Fruit fly (Drosophila melanogaster) whole organism, embryonic: ENCODE data around the gene dyl.

Experiments
- Atf6 ChIP-seq: fragments of 200-800 bp; sonication (Bioruptor generic); IDR thresholded peaks from 2 replicates; pipeline ENCODE4 v1.3.6; 2022; ENCODE audit warnings: missing biosample characterization, missing genetic modification characterization
- CG10267 ChIP-seq: fragments of 200-800 bp; sonication (Bioruptor generic); optimal IDR thresholded peaks from 2 replicates; lab custom pipeline; 2018; ENCODE audit warnings: missing biosample characterization, mild to moderate bottlenecking, missing genetic modification characterization, moderate library complexity
- CG10462 ChIP-seq: fragments of 200-800 bp; sonication (Bioruptor generic); optimal IDR thresholded peaks from 2 replicates; lab custom pipeline; 2016; ENCODE audit warnings: missing biosample characterization, missing genetic modification characterization
- CG12155 ChIP-seq: fragments of 200-800 bp; sonication (Bioruptor generic); optimal IDR thresholded peaks from 3 replicates; lab custom pipeline; 2016; ENCODE audit warnings: missing biosample characterization, missing genetic modification characterization
- CG17802 ChIP-seq: fragments of 200-800 bp; sonication (Bioruptor generic); optimal IDR thresholded peaks from 2 replicates; lab custom pipeline; 2018; ENCODE audit warnings: missing biosample characterization, mild to moderate bottlenecking, missing genetic modification characterization, moderate library complexity
- CG17829 ChIP-seq: fragments of 200-800 bp; optimal IDR thresholded peaks from 2 replicates; lab custom pipeline; 2019; ENCODE audit warnings: missing biosample characterization, mild to moderate bottlenecking, missing genetic modification characterization, moderate library complexity
- CG30020 ChIP-seq: fragments of 200-800 bp; optimal IDR thresholded peaks from 2 replicates; lab custom pipeline; 2019; ENCODE audit warnings: missing biosample characterization, mild to moderate bottlenecking, missing genetic modification characterization, moderate library complexity
- CG32767 ChIP-seq: fragments of 200-800 bp; sonication (Bioruptor generic); IDR thresholded peaks from 2 replicates; pipeline ENCODE4 v1.3.6; 2022; ENCODE audit warnings: missing biosample characterization, missing genetic modification characterization
- CG34224 ChIP-seq: fragments of 200-800 bp; sonication (Bioruptor generic); IDR thresholded peaks from 3 replicates; pipeline ENCODE4 v1.3.6; 2022; ENCODE audit warnings: missing biosample characterization, missing genetic modification characterization; ENCODE audit not compliant: partially characterized antibody
- CG34422 ChIP-seq: fragments of 200-800 bp; sonication (Bioruptor generic); IDR thresholded peaks from 3 replicates; pipeline ENCODE4 v1.3.6; 2022; ENCODE audit warnings: missing biosample characterization, missing genetic modification characterization
- CG4617 ChIP-seq: fragments of 200-800 bp; sonication (Bioruptor generic); optimal IDR thresholded peaks from 3 replicates; lab custom pipeline; 2016; ENCODE audit warnings: missing biosample characterization, missing genetic modification characterization, borderline replicate concordance
- CG4707 ChIP-seq: fragments of 200-800 bp; sonication (Bioruptor generic); optimal IDR thresholded peaks from 2 replicates; lab custom pipeline; 2018; ENCODE audit warnings: missing biosample characterization, mild to moderate bottlenecking, missing genetic modification characterization, moderate library complexity
- CG6791 ChIP-seq: fragments of 200-800 bp; sonication (Bioruptor generic); IDR thresholded peaks from 3 replicates; pipeline ENCODE4 v1.3.6; 2022; ENCODE audit warnings: missing biosample characterization, missing genetic modification characterization; ENCODE audit not compliant: partially characterized antibody
- CHES-1-like ChIP-seq: fragments of 200-800 bp; sonication (Bioruptor generic); optimal IDR thresholded peaks from 2 replicates; lab custom pipeline; 2016; ENCODE audit warnings: missing biosample characterization, missing genetic modification characterization
- CkIIα-i1 ChIP-seq: fragments of 200-800 bp; sonication (Bioruptor generic); IDR thresholded peaks from 2 replicates; pipeline ENCODE4 v1.3.6; 2022; ENCODE audit warnings: missing biosample characterization, missing genetic modification characterization
- Deaf1 ChIP-seq: fragments of 200-800 bp; optimal IDR thresholded peaks from 3 replicates; lab custom pipeline; 2019; ENCODE audit warnings: missing biosample characterization, mild to moderate bottlenecking, missing genetic modification characterization, moderate library complexity
- Dll ChIP-seq: fragments of 200-800 bp; sonication (Bioruptor generic); IDR thresholded peaks from 4 replicates; pipeline ENCODE4 v1.3.6; 2022; ENCODE audit warnings: missing biosample characterization, missing genetic modification characterization; ENCODE audit not compliant: partially characterized antibody
- Dp ChIP-seq: fragments of 200-800 bp; sonication (Bioruptor generic); optimal IDR thresholded peaks from 2 replicates; lab custom pipeline; 2018; ENCODE audit warnings: missing biosample characterization, mild to moderate bottlenecking, missing genetic modification characterization, moderate library complexity
- Dref ChIP-seq: fragments of 200-800 bp; sonication (Bioruptor generic); IDR thresholded peaks from 2 replicates; pipeline ENCODE4 v1.3.6; 2022; ENCODE audit warnings: missing biosample characterization, missing genetic modification characterization
- Elba2 ChIP-seq: fragments of 200-800 bp; sonication (Bioruptor generic); optimal IDR thresholded peaks from 3 replicates; lab custom pipeline; 2016; ENCODE audit warnings: missing biosample characterization, missing genetic modification characterization
- HmgZ ChIP-seq: fragments of 200-800 bp; sonication (Bioruptor generic); optimal IDR thresholded peaks from 2 replicates; lab custom pipeline; 2018; ENCODE audit warnings: missing biosample characterization, mild to moderate bottlenecking, missing genetic modification characterization
- Hr3 ChIP-seq: fragments of 200-800 bp; sonication (Bioruptor generic); optimal IDR thresholded peaks from 3 replicates; lab custom pipeline; 2016; ENCODE audit warnings: missing biosample characterization, missing genetic modification characterization
- Myb ChIP-seq: fragments of 200-800 bp; sonication (Bioruptor generic); optimal IDR thresholded peaks from 2 replicates; lab custom pipeline; 2016; ENCODE audit warnings: missing biosample characterization, missing genetic modification characterization
- Sry-δ ChIP-seq: fragments of 200-800 bp; sonication (Bioruptor generic); optimal IDR thresholded peaks from 2 replicates; lab custom pipeline; 2016; ENCODE audit warnings: missing biosample characterization, missing genetic modification characterization
- Trl ChIP-seq, 3 experiments: fragments of >200 bp in 2 of 3; fragments of 200-800 bp in 1 of 3; sonication (Bioruptor generic) in 1 of 3; optimal IDR thresholded peaks; 2 replicates in 1 of 3; 3 replicates in 2 of 3; lab custom pipeline; 2016 to 2017; ENCODE audit warnings: missing biosample characterization in 1 of 3, missing genetic modification characterization in 1 of 3
- bbx ChIP-seq: fragments of 200-800 bp; sonication (Bioruptor generic); IDR thresholded peaks from 2 replicates; pipeline ENCODE4 v1.3.6; 2022; ENCODE audit warnings: missing biosample characterization, missing genetic modification characterization; ENCODE audit not compliant: partially characterized antibody
- dpn ChIP-seq, 2 experiments: fragments of 200-800 bp; sonication (Bioruptor generic); optimal IDR thresholded peaks; 3 replicates each; lab custom pipeline; 2016; ENCODE audit warnings: missing biosample characterization in 2 of 2, missing genetic modification characterization in 2 of 2
- fu2 ChIP-seq: fragments of 200-800 bp; sonication (Bioruptor generic); optimal IDR thresholded peaks from 2 replicates; lab custom pipeline; 2016; ENCODE audit warnings: missing biosample characterization, missing genetic modification characterization
- grn ChIP-seq: fragments of 200-800 bp; sonication (Bioruptor generic); optimal IDR thresholded peaks from 3 replicates; lab custom pipeline; 2017; ENCODE audit warnings: missing biosample characterization, missing genetic modification characterization
- jing ChIP-seq: fragments of 200-800 bp; sonication (Bioruptor generic); optimal IDR thresholded peaks from 2 replicates; lab custom pipeline; 2018; ENCODE audit warnings: missing biosample characterization, mild to moderate bottlenecking, missing genetic modification characterization
- mam ChIP-seq: fragments of 200-800 bp; sonication (Bioruptor generic); optimal IDR thresholded peaks from 3 replicates; lab custom pipeline; 2016; ENCODE audit warnings: missing biosample characterization, missing genetic modification characterization
- nom ChIP-seq: fragments of 200-800 bp; sonication (Bioruptor generic); optimal IDR thresholded peaks from 2 replicates; lab custom pipeline; 2017; ENCODE audit warnings: missing biosample characterization, missing genetic modification characterization, mild to moderate bottlenecking, moderate library complexity, missing genetic modification reagents
- pros ChIP-seq: fragments of 200-800 bp; sonication (Bioruptor generic); optimal IDR thresholded peaks from 3 replicates; lab custom pipeline; 2019; ENCODE audit warnings: missing biosample characterization, mild to moderate bottlenecking, missing genetic modification characterization, moderate library complexity
- sens ChIP-seq: fragments of 200-800 bp; sonication (Bioruptor generic); peaks from one replicate; lab custom pipeline; 2016; ENCODE audit warnings: missing biosample characterization, missing genetic modification characterization
- stwl ChIP-seq: fragments of 200-800 bp; sonication (Bioruptor generic); optimal IDR thresholded peaks from 3 replicates; lab custom pipeline; 2018; ENCODE audit warnings: missing biosample characterization, mild to moderate bottlenecking, missing genetic modification characterization, moderate library complexity
- sug ChIP-seq: fragments of 200-800 bp; optimal IDR thresholded peaks from 2 replicates; lab custom pipeline; 2019; ENCODE audit warnings: missing biosample characterization, mild to moderate bottlenecking, missing genetic modification characterization, moderate library complexity
- trem ChIP-seq: fragments of 200-800 bp; optimal IDR thresholded peaks from 3 replicates; lab custom pipeline; 2019; ENCODE audit warnings: missing biosample characterization, mild to moderate bottlenecking, missing genetic modification characterization, moderate library complexity
- trh ChIP-seq: fragments of 200-800 bp; sonication (Bioruptor generic); optimal IDR thresholded peaks from 2 replicates; lab custom pipeline; 2016; ENCODE audit warnings: missing biosample characterization, missing genetic modification characterization
- unc-4 ChIP-seq: fragments of 200-800 bp; sonication (Bioruptor generic); IDR thresholded peaks from 2 replicates; pipeline ENCODE4 v1.3.6; 2022; ENCODE audit warnings: missing biosample characterization, missing genetic modification characterization; ENCODE audit not compliant: partially characterized antibody

Gene dyl

dm6 chr3L:4283428-4284089 is 24.0 kb downstream of the dyl start, which contains the start of the genes srw and CG1316 (continued):
- TF ChIP-seq HmgZ (tag; lab: Kevin White, UChicago) (peak; percentile 54), nom (peak; percentile 4), sug (peak; percentile 23), Dll (0 out of 4 replicates have a peak, but pooled peaks have one; percentile 14), CG4707 (GFP tag; lab: Kevin White, UChicago) (no peak), CG34224 (GFP tag; lab: Robert Waterston, UW) (peak; percentile 44; the same call in 1 of the 3 replicates), CG6791 (GFP tag; lab: Robert Waterston, UW) (peak; percentile 8; the same call in 1 of the 3 replicates), CG12155 (no peak), Atf6 (GFP tag; lab: Robert Waterston, UW) (0 out of 2 replicates have a peak, but pooled peaks have one; percentile 40), trem (tag; lab: Kevin White, UChicago) (peak; percentile 50), CG10267 (tag; lab: Kevin White, UChicago) (peak; percentile 37), bbx (GFP tag; lab: Robert Waterston, UW) (peak; percentile 60), Dp (GFP tag; lab: Kevin White, UChicago) (peak; percentile 62), CG4617 (GFP tag; lab: Kevin White, UChicago) (peak; percentile 56), Myb (GFP tag; lab: Kevin White, UChicago) (peak; percentile 67), mam (GFP tag; lab: Kevin White, UChicago) (no peak), CkIIα-i1 (no peak), Elba2 (GFP tag; lab: Kevin White, UChicago) (no peak), trh (GFP tag; lab: Kevin White, UChicago) (no peak), Hr3 (GFP tag; lab: Kevin White, UChicago) (no peak), dpn (GFP tag; optimal IDR thresholded peaks at IDR 0.05; lab: Kevin White, UChicago) (no peak), CG32767 (GFP tag; lab: Robert Waterston, UW) (peak; percentile 99), Deaf1 (tag; lab: Kevin White, UChicago) (no peak), CG17829 (peak; percentile 21), stwl (tag; lab: Kevin White, UChicago) (peak; percentile 23), CHES-1-like (no peak), CG30020 (tag; lab: Kevin White, UChicago) (peak; percentile 32), Sry-δ (GFP tag; lab: Kevin White, UChicago) (peak; percentile 81), grn (GFP tag; lab: Kevin White, UChicago) (no peak), CG10462 (GFP tag; lab: Kevin White, UChicago) (no peak), pros (GFP tag; lab: Kevin White, UChicago) (no peak), Dref (GFP tag; lab: Robert Waterston, UW) (peak; percentile 74), unc-4 (GFP tag; lab: Robert Waterston, UW) (0 out of 2 replicates have a peak, but pooled peaks have one; percentile 39), CG17802 (tag; lab: Kevin White, UChicago) (no peak), CG34422 (GFP tag; lab: Robert Waterston, UW) (peak; percentile 57; the same call in 1 of the 3 replicates), fu2 (GFP tag; lab: Kevin White, UChicago) (no peak), Trl (optimal IDR thresholded peaks at IDR 0.05; lab: Kevin White, UChicago) (no peak), Trl (GFP tag; optimal IDR thresholded peaks at IDR 0.05; lab: Kevin White, UChicago) (no peak), jing (GFP tag; lab: Kevin White, UChicago) (no peak), sens (peak; percentile 26)
